Worm (Caenorhabditis elegans) whole organism, late embryonic: ENCODE results near the gene F22F1.2.
A peak's percentile ranks its signal among the peaks of the same experiment; 100 is the strongest.

Source experiments
- C38D4.7 ChIP-seq: fragments of 200-800 bp; sonication (Bioruptor generic); optimal IDR thresholded peaks from 2 replicates; lab custom pipeline; 2018; ENCODE audit warnings: mild to moderate bottlenecking, missing genetic modification characterization, moderate library complexity, missing compliant biosample characterization
- F13H6.1 ChIP-seq: sonication (generic microtip); optimal IDR thresholded peaks from 2 replicates; lab custom pipeline; 2016; ENCODE audit warnings: missing genetic modification characterization, missing compliant biosample characterization
- ama-1 ChIP-seq: fragments of 150-350 bp; optimal IDR thresholded peaks from 2 replicates; lab custom pipeline; 2014
- ceh-18 ChIP-seq: sonication (generic microtip); optimal IDR thresholded peaks from 2 replicates; lab custom pipeline; 2016; ENCODE audit warnings: missing genetic modification characterization, missing compliant biosample characterization
- ceh-2 ChIP-seq: sonication (generic microtip); optimal IDR thresholded peaks from 2 replicates; lab custom pipeline; 2016; ENCODE audit warnings: missing genotype, missing genetic modification characterization, missing compliant biosample characterization
- ceh-24 ChIP-seq: sonication (generic microtip); optimal IDR thresholded peaks from 2 replicates; lab custom pipeline; 2016; ENCODE audit warnings: mild to moderate bottlenecking, missing genetic modification characterization, missing compliant biosample characterization
- ceh-30 ChIP-seq: fragments of 150-350 bp; optimal IDR thresholded peaks from 2 replicates; lab custom pipeline; 2014; ENCODE audit warnings: missing biosample characterization, missing genetic modification characterization
- ceh-31 ChIP-seq: sonication (generic microtip); optimal IDR thresholded peaks from 2 replicates; lab custom pipeline; 2016; ENCODE audit warnings: missing genetic modification characterization, missing compliant biosample characterization
- ceh-45 ChIP-seq: fragments of 200-800 bp; sonication (Bioruptor generic); IDR thresholded peaks from 2 replicates; pipeline ENCODE4 v1.3.6; 2022; ENCODE audit warnings: missing genetic modification reagents, missing genetic modification characterization, missing compliant biosample characterization
- ceh-48 ChIP-seq: sonication (generic microtip); optimal IDR thresholded peaks from 2 replicates; lab custom pipeline; 2016; ENCODE audit warnings: missing genetic modification characterization, inconsistent platforms, missing compliant biosample characterization
- ceh-9 ChIP-seq: sonication (generic microtip); optimal IDR thresholded peaks from 2 replicates; lab custom pipeline; 2016; ENCODE audit warnings: mild to moderate bottlenecking, missing genetic modification characterization, inconsistent platforms, missing compliant biosample characterization
- dmd-4 ChIP-seq: sonication (generic microtip); optimal IDR thresholded peaks from 2 replicates; lab custom pipeline; 2016; ENCODE audit warnings: borderline replicate concordance, missing genetic modification characterization, missing compliant biosample characterization
- dve-1 ChIP-seq: sonication (generic microtip); optimal IDR thresholded peaks from 2 replicates; lab custom pipeline; 2017; ENCODE audit warnings: antibody characterized with exemption, mild to moderate bottlenecking, missing genetic modification characterization, missing compliant biosample characterization
- elt-4 ChIP-seq: sonication (generic microtip); optimal IDR thresholded peaks from 2 replicates; lab custom pipeline; 2016; ENCODE audit warnings: missing genetic modification characterization, missing compliant biosample characterization
- ets-4 ChIP-seq: sonication (generic microtip); optimal IDR thresholded peaks from 2 replicates; lab custom pipeline; 2016; ENCODE audit warnings: missing genetic modification characterization, missing compliant biosample characterization
- eyg-1 ChIP-seq: sonication (generic microtip); optimal IDR thresholded peaks from 2 replicates; lab custom pipeline; 2016; ENCODE audit warnings: missing genotype, missing genetic modification characterization, missing compliant biosample characterization
- fax-1 ChIP-seq: sonication (generic microtip); optimal IDR thresholded peaks from 2 replicates; lab custom pipeline; 2016; ENCODE audit warnings: missing genotype, missing genetic modification characterization, missing compliant biosample characterization
- fkh-10 ChIP-seq: fragments of 150-350 bp; optimal IDR thresholded peaks from 2 replicates; lab custom pipeline; 2014; ENCODE audit warnings: missing biosample characterization, missing genetic modification reagents, missing genetic modification characterization
- fkh-6 ChIP-seq: sonication (generic microtip); optimal IDR thresholded peaks from 2 replicates; lab custom pipeline; 2016; ENCODE audit warnings: missing genetic modification characterization, missing compliant biosample characterization
- gmeb-2 ChIP-seq: sonication (generic microtip); optimal IDR thresholded peaks from 2 replicates; lab custom pipeline; 2016; ENCODE audit warnings: missing genetic modification characterization, inconsistent platforms, missing compliant biosample characterization
- hlh-13 ChIP-seq: fragments of 200-800 bp; sonication (Bioruptor generic); optimal IDR thresholded peaks from 2 replicates; lab custom pipeline; 2018; ENCODE audit warnings: mild to moderate bottlenecking, missing genetic modification characterization, missing compliant biosample characterization
- hlh-30 ChIP-seq: sonication (generic microtip); optimal IDR thresholded peaks from 2 replicates; lab custom pipeline; 2017; ENCODE audit warnings: antibody characterized with exemption, missing genetic modification characterization, missing compliant biosample characterization; ENCODE audit not compliant: insufficient read depth
- hlh-8 ChIP-seq: sonication (generic microtip); optimal IDR thresholded peaks from 2 replicates; lab custom pipeline; 2016; ENCODE audit warnings: missing genotype, missing genetic modification characterization, missing compliant biosample characterization
- lim-6 ChIP-seq: sonication (generic microtip); optimal IDR thresholded peaks from 2 replicates; lab custom pipeline; 2016; ENCODE audit warnings: missing genetic modification characterization, missing compliant biosample characterization
- madf-2 ChIP-seq: sonication (generic microtip); optimal IDR thresholded peaks from 2 replicates; lab custom pipeline; 2017; ENCODE audit warnings: missing genetic modification characterization, missing compliant biosample characterization
- mec-3 ChIP-seq: sonication (generic microtip); optimal IDR thresholded peaks from 2 replicates; lab custom pipeline; 2016; ENCODE audit warnings: borderline replicate concordance, missing genetic modification characterization, missing compliant biosample characterization
- nfya-1 ChIP-seq: sonication (generic microtip); optimal IDR thresholded peaks from 2 replicates; lab custom pipeline; 2017; ENCODE audit warnings: missing genetic modification characterization, mild to moderate bottlenecking, missing compliant biosample characterization, antibody characterized with exemption, moderate library complexity
- pat-9 ChIP-seq: fragments of 200-800 bp; sonication (Bioruptor generic); optimal IDR thresholded peaks from 2 replicates; lab custom pipeline; 2018; ENCODE audit warnings: mild to moderate bottlenecking, missing genetic modification characterization, moderate library complexity, missing compliant biosample characterization
- pax-1 ChIP-seq: fragments of 150-350 bp; optimal IDR thresholded peaks from 2 replicates; lab custom pipeline; 2014; ENCODE audit warnings: missing biosample characterization, missing genetic modification characterization
- pha-2 ChIP-seq: sonication (generic microtip); optimal IDR thresholded peaks from 2 replicates; lab custom pipeline; 2017; ENCODE audit warnings: mild to moderate bottlenecking, missing genetic modification characterization, missing compliant biosample characterization
- pqm-1 ChIP-seq: sonication (generic microtip); optimal IDR thresholded peaks from 2 replicates; lab custom pipeline; 2016; ENCODE audit warnings: missing genetic modification characterization, missing compliant biosample characterization
- ref-2 ChIP-seq: sonication (generic microtip); optimal IDR thresholded peaks from 2 replicates; lab custom pipeline; 2016; ENCODE audit warnings: missing genetic modification characterization, missing compliant biosample characterization
- rnt-1 ChIP-seq: sonication (generic microtip); optimal IDR thresholded peaks from 2 replicates; lab custom pipeline; 2016; ENCODE audit warnings: missing genetic modification characterization, missing compliant biosample characterization
- sdc-2 ChIP-seq: sonication (generic microtip); optimal IDR thresholded peaks from 2 replicates; lab custom pipeline; 2016; ENCODE audit warnings: missing genotype, missing genetic modification characterization, missing compliant biosample characterization
- sox-4 ChIP-seq: sonication (generic microtip); optimal IDR thresholded peaks from 2 replicates; lab custom pipeline; 2017; ENCODE audit warnings: mild to moderate bottlenecking, missing genetic modification characterization, inconsistent platforms, missing compliant biosample characterization
- syd-9 ChIP-seq: sonication (generic microtip); optimal IDR thresholded peaks from 2 replicates; lab custom pipeline; 2016; ENCODE audit warnings: mild to moderate bottlenecking, missing genetic modification characterization, moderate library complexity, missing compliant biosample characterization
- tbx-2 ChIP-seq: sonication (generic microtip); optimal IDR thresholded peaks from 2 replicates; lab custom pipeline; 2016; ENCODE audit warnings: missing genetic modification characterization, missing compliant biosample characterization
- tbx-7 ChIP-seq: sonication (generic microtip); optimal IDR thresholded peaks from 2 replicates; lab custom pipeline; 2016; ENCODE audit warnings: missing genotype, missing genetic modification characterization, missing compliant biosample characterization
- unc-3 ChIP-seq, 2 experiments: fragments of 200-800 bp in 1 of 2; sonication (Bioruptor generic) in 1 of 2; sonication (generic microtip) in 1 of 2; conservative IDR thresholded peaks in 1 of 2; optimal IDR thresholded peaks in 1 of 2; 2 replicates each; pipeline versions ENCODE4 v1.3.6 to Lab custom; 2016 to 2022; ENCODE audit warnings: missing compliant biosample characterization in 2 of 2, missing genetic modification characterization in 2 of 2, missing genetic modification reagents in 1 of 2
- unc-42 ChIP-seq: sonication (generic microtip); optimal IDR thresholded peaks from 2 replicates; lab custom pipeline; 2016; ENCODE audit warnings: missing genotype, missing genetic modification characterization, missing compliant biosample characterization
- unc-55 ChIP-seq: sonication (generic microtip); optimal IDR thresholded peaks from 2 replicates; lab custom pipeline; 2017; ENCODE audit warnings: missing biosample characterization, missing genetic modification reagents, missing genetic modification characterization
- unc-86 ChIP-seq: sonication (generic microtip); optimal IDR thresholded peaks from 2 replicates; lab custom pipeline; 2016; ENCODE audit warnings: missing genetic modification characterization, missing compliant biosample characterization
- ztf-16 ChIP-seq: sonication (generic microtip); optimal IDR thresholded peaks from 2 replicates; lab custom pipeline; 2017; ENCODE audit warnings: missing genetic modification characterization, missing compliant biosample characterization

F22F1.2 gene

DNA sequence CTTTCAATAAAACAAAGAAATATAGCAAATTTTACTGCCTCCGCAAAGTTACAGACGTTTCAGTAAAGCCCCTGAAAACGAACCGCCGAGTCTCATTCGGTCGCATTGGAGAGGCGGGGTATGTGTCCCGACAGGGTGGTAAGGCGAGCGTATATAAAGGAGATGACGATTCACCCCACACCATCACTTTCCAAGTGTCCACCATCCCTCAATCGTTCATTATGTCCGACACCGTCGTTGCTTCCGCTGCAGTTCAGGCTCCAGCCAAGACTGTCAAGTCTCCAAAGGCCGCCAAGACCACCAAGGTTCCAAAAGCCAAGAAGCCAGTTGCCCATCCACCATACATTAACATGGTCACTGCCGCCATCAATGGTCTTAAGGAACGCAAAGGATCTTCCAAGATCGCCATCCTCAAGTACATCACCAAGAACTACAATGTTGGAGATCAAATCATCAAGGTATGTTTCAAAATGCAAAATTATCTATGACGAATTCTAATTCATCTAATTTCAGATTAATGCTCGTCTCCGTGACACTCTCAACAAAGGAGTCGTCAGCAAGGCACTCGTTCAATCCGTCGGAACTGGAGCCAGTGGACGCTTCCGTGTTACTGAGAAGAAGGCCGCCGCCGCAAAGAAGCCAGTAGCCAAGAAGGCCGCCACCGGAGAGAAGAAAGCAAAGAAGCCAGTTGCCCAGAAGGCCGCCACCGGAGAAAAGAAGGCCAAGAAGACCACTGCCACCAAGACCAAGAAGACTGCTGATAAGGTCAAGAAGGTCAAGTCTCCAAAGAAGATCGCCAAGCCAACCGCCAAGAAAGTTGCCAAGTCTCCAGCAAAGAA lies 8.7 kb upstream of the F22F1.2 start, which contains the start of gene hil-3:
Gene hil-3, plus strand, starts transcription at position 195 of the 839 bp plus-strand sequence.
- TF ChIP-seq sdc-2 (tag; lab: Kevin White, UChicago), result peak; percentile 19
- no peak for TF ChIP-seq fax-1 (tag; lab: Kevin White, UChicago)
- peak; percentile 46 for TF ChIP-seq ama-1 (lab: Kevin White, UChicago)
- TF ChIP-seq syd-9 (tag; lab: Kevin White, UChicago), result no peak
- no peak for TF ChIP-seq dmd-4 (tag; lab: Kevin White, UChicago)
- peak; percentile 36 for TF ChIP-seq tbx-2 (tag; lab: Kevin White, UChicago)
- peak; percentile 26 for TF ChIP-seq ceh-31 (tag; lab: Kevin White, UChicago)
- TF ChIP-seq elt-4 (tag; lab: Kevin White, UChicago), result no peak
- TF ChIP-seq gmeb-2 (tag; lab: Kevin White, UChicago), result no peak
- no peak for TF ChIP-seq ceh-24 (tag; lab: Kevin White, UChicago)
- TF ChIP-seq ref-2 (tag; lab: Kevin White, UChicago), result peak; percentile 56
- no peak for TF ChIP-seq fkh-10
- TF ChIP-seq hlh-8 (tag; lab: Kevin White, UChicago), result no peak
- TF ChIP-seq unc-86 (tag; lab: Kevin White, UChicago), result no peak
- TF ChIP-seq pha-2 (tag; lab: Kevin White, UChicago), result no peak
- TF ChIP-seq eyg-1, result no peak
- no peak for TF ChIP-seq ets-4 (tag; lab: Kevin White, UChicago)
- TF ChIP-seq unc-3 (GFP tag; conservative IDR thresholded peaks at IDR 0.05; lab: Robert Waterston, UW), result no peak
- no peak for TF ChIP-seq unc-3 (tag; optimal IDR thresholded peaks at IDR 0.05; lab: Kevin White, UChicago)
- TF ChIP-seq pat-9 (tag; lab: Kevin White, UChicago), result no peak
- no peak for TF ChIP-seq pax-1
- TF ChIP-seq C38D4.7, result no peak
- no peak for TF ChIP-seq sox-4 (tag; lab: Kevin White, UChicago)
- no peak for TF ChIP-seq ztf-16 (tag; lab: Kevin White, UChicago)
- TF ChIP-seq tbx-7 (tag; lab: Kevin White, UChicago), result peak; percentile 9

DNA sequence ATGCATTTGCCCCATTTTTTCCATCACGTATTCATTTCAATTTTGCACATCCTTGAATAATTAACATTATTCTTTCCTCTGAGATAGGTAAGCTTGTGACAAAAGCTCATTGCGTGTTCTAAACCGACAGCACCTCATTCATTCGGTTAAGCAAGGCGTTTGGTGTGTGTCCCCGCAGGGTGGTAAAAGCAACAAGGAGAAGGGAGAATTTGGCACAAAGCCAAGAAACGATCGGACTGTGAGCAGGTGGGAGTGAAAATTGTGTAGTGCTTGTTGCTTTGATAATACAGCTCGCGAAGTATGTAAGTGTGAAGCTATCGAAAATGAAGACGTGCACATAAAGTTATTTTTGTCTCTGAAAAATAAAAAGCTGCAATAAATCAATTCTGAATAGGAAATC lies 6.6 kb upstream of the F22F1.2 start:
- TF ChIP-seq dve-1 (tag; lab: Kevin White, UChicago) (no peak), ceh-2 (tag; lab: Kevin White, UChicago) (no peak), ceh-31 (tag; lab: Kevin White, UChicago) (peak; percentile 56), fax-1 (tag; lab: Kevin White, UChicago) (no peak), nfya-1 (tag; lab: Kevin White, UChicago) (peak; percentile 47), ceh-9 (no peak), ceh-24 (tag; lab: Kevin White, UChicago) (no peak), tbx-2 (tag; lab: Kevin White, UChicago) (peak; percentile 62), unc-55 (GFP tag; lab: Kevin White, UChicago) (peak; percentile 28), unc-42 (tag; lab: Kevin White, UChicago) (peak; percentile 23), gmeb-2 (tag; lab: Kevin White, UChicago) (no peak), ceh-18 (tag; lab: Kevin White, UChicago) (peak; percentile 23), lim-6 (tag; lab: Kevin White, UChicago) (no peak), sdc-2 (tag; lab: Kevin White, UChicago) (peak; percentile 5), mec-3 (no peak)

DNA sequence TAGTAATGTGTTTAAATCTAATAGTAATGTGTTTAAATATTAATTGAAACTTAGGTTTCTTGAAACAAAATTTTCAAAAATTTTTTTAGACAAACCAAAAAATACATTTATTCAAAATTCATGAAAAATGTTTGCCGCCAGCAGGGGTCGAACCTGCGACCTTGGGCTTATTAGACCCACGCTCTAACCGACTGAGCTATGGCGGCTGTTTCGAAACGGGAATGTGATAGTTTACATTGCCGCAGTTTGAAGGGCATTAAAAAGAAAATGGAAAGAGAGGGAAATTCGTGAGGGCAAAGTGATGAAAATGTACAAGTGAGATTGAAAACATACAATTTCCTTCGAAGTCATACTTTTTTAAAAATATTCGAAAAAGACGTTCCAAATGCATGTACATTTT lies 6.0 kb upstream of the F22F1.2 start:
- TF ChIP-seq gmeb-2 (tag; lab: Kevin White, UChicago), result no peak
- TF ChIP-seq ceh-45 (GFP tag; lab: Robert Waterston, UW), result 0 out of 2 replicates have a peak, but pooled peaks have one; percentile 17

DNA sequence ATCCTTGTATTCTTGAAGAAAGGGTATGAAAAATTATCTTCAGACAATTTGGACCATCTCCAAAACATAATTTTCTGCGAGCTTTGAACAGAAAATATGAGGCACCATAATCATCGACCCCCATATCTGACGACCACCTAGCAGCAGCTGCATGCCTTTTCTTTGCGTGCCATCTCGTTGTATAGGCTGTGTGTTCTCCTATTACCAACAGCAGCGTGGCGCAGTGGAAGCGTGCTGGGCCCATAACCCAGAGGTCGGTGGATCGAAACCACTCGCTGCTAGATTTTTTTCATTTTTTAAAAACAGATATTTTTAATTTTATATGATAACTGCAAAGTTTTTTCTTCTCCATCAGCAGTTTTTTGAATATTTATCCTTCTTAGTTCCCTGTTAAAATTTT lies 5.4 kb upstream of the F22F1.2 start:
- TF ChIP-seq pqm-1 (tag; lab: Kevin White, UChicago), result no peak
- TF ChIP-seq hlh-30 (tag; lab: Kevin White, UChicago), result no peak
- peak; percentile 89 for TF ChIP-seq unc-3 (GFP tag; conservative IDR thresholded peaks at IDR 0.05; lab: Robert Waterston, UW)
- peak; percentile 25 for TF ChIP-seq unc-3 (tag; optimal IDR thresholded peaks at IDR 0.05; lab: Kevin White, UChicago)
- peak; percentile 61 for TF ChIP-seq ceh-48
- no peak for TF ChIP-seq syd-9 (tag; lab: Kevin White, UChicago)
- TF ChIP-seq ref-2 (tag; lab: Kevin White, UChicago), result peak; percentile 1
- no peak for TF ChIP-seq tbx-7 (tag; lab: Kevin White, UChicago)
- TF ChIP-seq ceh-30 (tag; lab: Kevin White, UChicago), result peak; percentile 49
- TF ChIP-seq unc-86 (tag; lab: Kevin White, UChicago), result peak; percentile 15
- peak; percentile 77 for TF ChIP-seq hlh-13 (GFP tag; lab: Kevin White, UChicago)
- peak; percentile 80 for TF ChIP-seq sox-4 (tag; lab: Kevin White, UChicago)
- TF ChIP-seq madf-2 (tag; lab: Kevin White, UChicago), result peak; percentile 70
- peak; percentile 70 for TF ChIP-seq F13H6.1
- TF ChIP-seq nfya-1 (tag; lab: Kevin White, UChicago), result peak; percentile 7
- peak; percentile 75 for TF ChIP-seq C38D4.7
- TF ChIP-seq rnt-1 (tag; lab: Kevin White, UChicago), result no peak
- TF ChIP-seq fkh-6, result peak; percentile 44
